Worm (Caenorhabditis elegans) whole organism, late embryonic: ENCODE data around the gene srh-33.

Experiments
- C08G9.2 ChIP-seq: sonication (generic microtip); optimal IDR thresholded peaks from 2 replicates; lab custom pipeline; 2016; ENCODE audit warnings: mild to moderate bottlenecking, missing genetic modification characterization, moderate library complexity, missing compliant biosample characterization
- C38D4.7 ChIP-seq: fragments of 200-800 bp; sonication (Bioruptor generic); optimal IDR thresholded peaks from 2 replicates; lab custom pipeline; 2018; ENCODE audit warnings: mild to moderate bottlenecking, missing genetic modification characterization, moderate library complexity, missing compliant biosample characterization
- F13H6.1 ChIP-seq: sonication (generic microtip); optimal IDR thresholded peaks from 2 replicates; lab custom pipeline; 2016; ENCODE audit warnings: missing genetic modification characterization, missing compliant biosample characterization
- K02D7.2 ChIP-seq: sonication (generic microtip); optimal IDR thresholded peaks from 2 replicates; lab custom pipeline; 2017; ENCODE audit warnings: mild to moderate bottlenecking, missing genetic modification characterization, missing compliant biosample characterization
- ahr-1 ChIP-seq: sonication (generic microtip); optimal IDR thresholded peaks from 2 replicates; lab custom pipeline; 2016; ENCODE audit warnings: missing genetic modification characterization, missing compliant biosample characterization
- ceh-14 ChIP-seq: sonication (generic microtip); optimal IDR thresholded peaks from 2 replicates; lab custom pipeline; 2016; ENCODE audit warnings: missing genotype, missing genetic modification characterization, missing compliant biosample characterization
- ceh-18 ChIP-seq: sonication (generic microtip); optimal IDR thresholded peaks from 2 replicates; lab custom pipeline; 2016; ENCODE audit warnings: missing genetic modification characterization, missing compliant biosample characterization
- ceh-19 ChIP-seq: fragments of 200-800 bp; sonication (Bioruptor generic); optimal IDR thresholded peaks from 2 replicates; lab custom pipeline; 2018; ENCODE audit warnings: mild to moderate bottlenecking, missing genetic modification characterization, missing compliant biosample characterization
- ceh-34 ChIP-seq: sonication (generic microtip); optimal IDR thresholded peaks from 2 replicates; lab custom pipeline; 2016; ENCODE audit warnings: mild to moderate bottlenecking, missing genetic modification characterization, missing compliant biosample characterization
- ceh-48 ChIP-seq: sonication (generic microtip); optimal IDR thresholded peaks from 2 replicates; lab custom pipeline; 2016; ENCODE audit warnings: missing genetic modification characterization, inconsistent platforms, missing compliant biosample characterization
- ceh-6 ChIP-seq: fragments of 200-800 bp; sonication (Bioruptor generic); optimal IDR thresholded peaks from 2 replicates; lab custom pipeline; 2018; ENCODE audit warnings: mild to moderate bottlenecking, missing genetic modification characterization, missing compliant biosample characterization
- ceh-9 ChIP-seq: sonication (generic microtip); optimal IDR thresholded peaks from 2 replicates; lab custom pipeline; 2016; ENCODE audit warnings: mild to moderate bottlenecking, missing genetic modification characterization, inconsistent platforms, missing compliant biosample characterization
- dmd-4 ChIP-seq: sonication (generic microtip); optimal IDR thresholded peaks from 2 replicates; lab custom pipeline; 2016; ENCODE audit warnings: borderline replicate concordance, missing genetic modification characterization, missing compliant biosample characterization
- elt-2 ChIP-seq: sonication (generic microtip); optimal IDR thresholded peaks from 2 replicates; lab custom pipeline; 2016; ENCODE audit warnings: missing genetic modification reagents, missing genetic modification characterization, missing compliant biosample characterization
- fax-1 ChIP-seq: sonication (generic microtip); optimal IDR thresholded peaks from 2 replicates; lab custom pipeline; 2016; ENCODE audit warnings: missing genotype, missing genetic modification characterization, missing compliant biosample characterization
- fkh-10 ChIP-seq: fragments of 150-350 bp; optimal IDR thresholded peaks from 2 replicates; lab custom pipeline; 2014; ENCODE audit warnings: missing biosample characterization, missing genetic modification reagents, missing genetic modification characterization
- fkh-6 ChIP-seq: sonication (generic microtip); optimal IDR thresholded peaks from 2 replicates; lab custom pipeline; 2016; ENCODE audit warnings: missing genetic modification characterization, missing compliant biosample characterization
- gmeb-2 ChIP-seq: sonication (generic microtip); optimal IDR thresholded peaks from 2 replicates; lab custom pipeline; 2016; ENCODE audit warnings: missing genetic modification characterization, inconsistent platforms, missing compliant biosample characterization
- hlh-13 ChIP-seq: fragments of 200-800 bp; sonication (Bioruptor generic); optimal IDR thresholded peaks from 2 replicates; lab custom pipeline; 2018; ENCODE audit warnings: mild to moderate bottlenecking, missing genetic modification characterization, missing compliant biosample characterization
- hlh-15 ChIP-seq: sonication (generic microtip); optimal IDR thresholded peaks from 2 replicates; lab custom pipeline; 2016; ENCODE audit warnings: missing genetic modification characterization, missing compliant biosample characterization
- hlh-8 ChIP-seq: sonication (generic microtip); optimal IDR thresholded peaks from 2 replicates; lab custom pipeline; 2016; ENCODE audit warnings: missing genotype, missing genetic modification characterization, missing compliant biosample characterization
- lim-6 ChIP-seq: sonication (generic microtip); optimal IDR thresholded peaks from 2 replicates; lab custom pipeline; 2016; ENCODE audit warnings: missing genetic modification characterization, missing compliant biosample characterization
- lin-11 ChIP-seq: fragments of 200-800 bp; sonication (Bioruptor generic); optimal IDR thresholded peaks from 2 replicates; lab custom pipeline; 2018; ENCODE audit warnings: mild to moderate bottlenecking, missing genetic modification characterization, missing compliant biosample characterization
- mec-3 ChIP-seq: sonication (generic microtip); optimal IDR thresholded peaks from 2 replicates; lab custom pipeline; 2016; ENCODE audit warnings: borderline replicate concordance, missing genetic modification characterization, missing compliant biosample characterization
- nhr-11 ChIP-seq: fragments of 150-350 bp; optimal IDR thresholded peaks from 2 replicates; lab custom pipeline; 2014; ENCODE audit warnings: missing biosample characterization, missing genetic modification characterization
- npax-4 ChIP-seq: sonication (generic microtip); optimal IDR thresholded peaks from 2 replicates; lab custom pipeline; 2016; ENCODE audit warnings: missing genetic modification characterization, missing compliant biosample characterization
- odd-2 ChIP-seq: sonication (generic microtip); optimal IDR thresholded peaks from 2 replicates; lab custom pipeline; 2017; ENCODE audit warnings: antibody characterized with exemption, mild to moderate bottlenecking, missing genetic modification characterization, missing compliant biosample characterization
- pag-3 ChIP-seq: sonication (generic microtip); optimal IDR thresholded peaks from 2 replicates; lab custom pipeline; 2016; ENCODE audit warnings: missing compliant biosample characterization, missing genetic modification characterization, borderline replicate concordance
- pha-2 ChIP-seq: sonication (generic microtip); optimal IDR thresholded peaks from 2 replicates; lab custom pipeline; 2017; ENCODE audit warnings: mild to moderate bottlenecking, missing genetic modification characterization, missing compliant biosample characterization
- pqm-1 ChIP-seq: sonication (generic microtip); optimal IDR thresholded peaks from 2 replicates; lab custom pipeline; 2016; ENCODE audit warnings: missing genetic modification characterization, missing compliant biosample characterization
- pros-1 ChIP-seq: fragments of 150-350 bp; optimal IDR thresholded peaks from 2 replicates; lab custom pipeline; 2014; ENCODE audit warnings: missing biosample characterization, missing genetic modification reagents, missing genetic modification characterization
- sox-4 ChIP-seq: sonication (generic microtip); optimal IDR thresholded peaks from 2 replicates; lab custom pipeline; 2017; ENCODE audit warnings: mild to moderate bottlenecking, missing genetic modification characterization, inconsistent platforms, missing compliant biosample characterization
- syd-9 ChIP-seq: sonication (generic microtip); optimal IDR thresholded peaks from 2 replicates; lab custom pipeline; 2016; ENCODE audit warnings: mild to moderate bottlenecking, missing genetic modification characterization, moderate library complexity, missing compliant biosample characterization
- tbx-7 ChIP-seq: sonication (generic microtip); optimal IDR thresholded peaks from 2 replicates; lab custom pipeline; 2016; ENCODE audit warnings: missing genotype, missing genetic modification characterization, missing compliant biosample characterization
- unc-3 ChIP-seq, 2 experiments: fragments of 200-800 bp in 1 of 2; sonication (Bioruptor generic) in 1 of 2; sonication (generic microtip) in 1 of 2; conservative IDR thresholded peaks in 1 of 2; optimal IDR thresholded peaks in 1 of 2; 2 replicates each; pipeline versions ENCODE4 v1.3.6 to Lab custom; 2016 to 2022; ENCODE audit warnings: missing compliant biosample characterization in 2 of 2, missing genetic modification characterization in 2 of 2, missing genetic modification reagents in 1 of 2
- unc-42 ChIP-seq: sonication (generic microtip); optimal IDR thresholded peaks from 2 replicates; lab custom pipeline; 2016; ENCODE audit warnings: missing genotype, missing genetic modification characterization, missing compliant biosample characterization
- unc-86 ChIP-seq: sonication (generic microtip); optimal IDR thresholded peaks from 2 replicates; lab custom pipeline; 2016; ENCODE audit warnings: missing genetic modification characterization, missing compliant biosample characterization

The srh-33 gene

DNA sequence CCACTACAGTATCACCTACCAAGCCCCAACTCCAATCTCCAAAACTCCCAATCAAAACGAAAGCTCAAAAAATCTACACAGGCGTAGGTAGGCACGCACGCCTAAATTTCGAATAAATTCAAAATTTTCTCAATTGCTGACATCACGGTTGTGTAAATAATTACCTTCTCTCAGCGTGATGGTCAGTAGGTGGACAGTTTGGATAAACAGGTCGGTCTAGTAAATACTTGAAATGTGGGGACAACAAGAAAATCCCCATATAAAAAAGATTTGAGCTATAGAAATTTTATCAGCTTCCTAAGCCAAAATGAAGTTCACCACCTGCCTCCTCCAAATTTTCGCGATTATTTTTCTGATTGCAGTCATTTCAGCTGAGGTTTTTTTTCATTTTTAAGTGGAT, 5.0 kb downstream of the srh-33 start, which contains the start of gene B0554.1:
B0554.1 (plus strand) TSS at position 301 of the 400 bp plus-strand sequence.
- no peak for TF ChIP-seq pha-2 (tag; lab: Kevin White, UChicago)
- TF ChIP-seq unc-42 (tag; lab: Kevin White, UChicago), result no peak
- TF ChIP-seq fkh-10, result no peak
- no peak for TF ChIP-seq F13H6.1 (tag; lab: Kevin White, UChicago)
- TF ChIP-seq tbx-7 (tag; lab: Kevin White, UChicago), result no peak
- TF ChIP-seq ceh-6 (GFP tag; lab: Kevin White, UChicago), result no peak
- no peak for TF ChIP-seq unc-86 (tag; lab: Kevin White, UChicago)
- no peak for TF ChIP-seq ahr-1 (tag; lab: Kevin White, UChicago)
- TF ChIP-seq unc-3 (GFP tag; conservative IDR thresholded peaks at IDR 0.05; lab: Robert Waterston, UW), result no peak
- TF ChIP-seq unc-3 (tag; optimal IDR thresholded peaks at IDR 0.05; lab: Kevin White, UChicago), result no peak
- TF ChIP-seq odd-2, result no peak
- no peak for TF ChIP-seq lin-11 (tag; lab: Kevin White, UChicago)
- TF ChIP-seq hlh-13 (GFP tag; lab: Kevin White, UChicago), result no peak
- TF ChIP-seq ceh-9 (tag; lab: Kevin White, UChicago), result no peak
- no peak for TF ChIP-seq ceh-34 (tag; lab: Kevin White, UChicago)

DNA sequence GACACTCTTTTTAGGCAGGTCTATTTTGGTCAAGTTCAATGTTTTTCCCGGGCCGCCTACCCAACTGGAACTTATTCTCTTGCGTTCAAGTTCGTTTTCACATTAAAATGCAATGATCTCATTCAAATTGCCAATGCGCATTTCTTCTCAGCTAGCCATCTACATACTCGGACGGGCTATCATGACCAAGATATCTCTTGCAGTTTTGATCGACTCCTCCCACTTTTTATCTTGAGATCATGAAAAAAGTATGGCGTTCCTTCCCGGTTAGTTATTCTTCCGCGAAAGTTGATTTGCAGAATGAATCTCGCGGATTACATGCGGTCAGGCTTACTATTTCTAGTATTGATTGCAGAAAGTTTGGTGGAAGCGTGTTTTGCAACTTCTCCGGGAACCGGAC, 9.2 kb downstream of the srh-33 start, which contains the start of gene B0554.2:
B0554.2 (plus strand) TSS at position 301 of the 400 bp plus-strand sequence.
- TF ChIP-seq syd-9 (tag; lab: Kevin White, UChicago) (no peak), fax-1 (tag; lab: Kevin White, UChicago) (no peak), fkh-6 (tag; lab: Kevin White, UChicago) (no peak), hlh-15 (tag; lab: Kevin White, UChicago) (no peak), pha-2 (tag; lab: Kevin White, UChicago) (no peak)

DNA sequence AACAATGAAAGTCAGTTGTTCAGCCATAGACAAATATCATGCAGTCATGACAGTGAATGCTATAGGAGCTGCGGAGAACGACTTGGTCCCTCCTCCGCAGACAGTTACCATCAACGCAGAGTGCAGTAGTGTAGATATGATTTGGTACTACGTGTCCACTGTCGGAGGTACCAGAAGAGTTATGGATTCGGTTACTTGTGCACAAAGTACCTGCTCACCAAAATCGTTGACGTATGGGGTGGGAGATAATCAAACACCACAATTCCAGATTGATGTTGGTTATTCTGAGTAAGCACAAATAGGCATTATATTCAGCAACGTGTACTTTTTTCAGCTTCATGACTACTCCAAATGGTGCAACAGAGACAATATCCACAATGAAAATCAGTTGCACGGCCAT, 10.1 kb downstream of the srh-33 start:
- no peak for TF ChIP-seq ceh-34 (tag; lab: Kevin White, UChicago)
- no peak for TF ChIP-seq pag-3 (tag; lab: Kevin White, UChicago)
- no peak for TF ChIP-seq pqm-1
- TF ChIP-seq gmeb-2 (tag; lab: Kevin White, UChicago), result no peak
- TF ChIP-seq fkh-10, result no peak
- no peak for TF ChIP-seq ceh-48 (tag; lab: Kevin White, UChicago)
- TF ChIP-seq pros-1, result no peak
- TF ChIP-seq dmd-4 (tag; lab: Kevin White, UChicago), result no peak
- TF ChIP-seq ceh-19, result no peak
- TF ChIP-seq hlh-15 (tag; lab: Kevin White, UChicago), result no peak
- TF ChIP-seq nhr-11 (tag; lab: Kevin White, UChicago), result no peak
- no peak for TF ChIP-seq lin-11 (tag; lab: Kevin White, UChicago)
- TF ChIP-seq C08G9.2 (tag; lab: Kevin White, UChicago), result no peak
- no peak for TF ChIP-seq npax-4 (tag; lab: Kevin White, UChicago)
- TF ChIP-seq ceh-18 (tag; lab: Kevin White, UChicago), result no peak
- TF ChIP-seq mec-3 (tag; lab: Kevin White, UChicago), result no peak
- TF ChIP-seq, all 69 proteins: peak for 0

DNA sequence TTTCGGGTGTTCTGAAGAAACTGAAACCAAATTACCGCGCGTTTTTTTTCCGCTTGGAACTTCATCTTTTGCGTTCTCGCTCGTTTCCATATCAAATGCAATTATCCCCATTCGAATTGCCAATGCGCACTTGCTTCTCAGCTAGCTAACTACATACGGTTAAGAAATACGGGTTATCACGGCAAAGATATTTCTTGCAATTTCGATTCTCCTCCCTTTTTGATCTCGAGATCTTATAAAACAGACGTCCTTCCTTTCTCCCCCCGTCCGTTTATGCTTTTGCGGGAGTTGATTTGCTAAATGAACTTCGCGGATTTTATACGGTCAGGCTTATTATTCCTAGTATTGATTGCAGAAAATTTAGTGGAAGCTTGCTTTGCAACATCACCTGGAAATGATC, 14.2 kb downstream of the srh-33 start, which contains the start of gene B0554.4:
B0554.4 (plus strand) TSS at position 301 of the 400 bp plus-strand sequence.
- TF ChIP-seq ceh-9 (tag; lab: Kevin White, UChicago) (no peak), pag-3 (tag; lab: Kevin White, UChicago) (no peak), K02D7.2 (tag; lab: Kevin White, UChicago) (no peak), hlh-8 (tag; lab: Kevin White, UChicago) (no peak), dmd-4 (tag; lab: Kevin White, UChicago) (no peak), elt-2 (tag; lab: Kevin White, UChicago) (no peak), unc-86 (tag; lab: Kevin White, UChicago) (no peak), lim-6 (tag; lab: Kevin White, UChicago) (no peak), gmeb-2 (tag; lab: Kevin White, UChicago) (no peak), ceh-14 (tag; lab: Kevin White, UChicago) (no peak), C38D4.7 (GFP tag; lab: Kevin White, UChicago) (no peak), sox-4 (tag; lab: Kevin White, UChicago) (no peak)
